Worm (Caenorhabditis elegans) whole organism, L4/young adult: ENCODE data around the gene srh-147.

Experiments
- W03F9.2 ChIP-seq: fragments of 150-350 bp; optimal IDR thresholded peaks from 2 replicates; lab custom pipeline; 2014; ENCODE audit warnings: missing biosample characterization, missing genetic modification characterization
- dao-5 ChIP-seq: sonication (generic microtip); optimal IDR thresholded peaks from 2 replicates; lab custom pipeline; 2016; ENCODE audit warnings: missing genotype, missing genetic modification characterization, moderate library complexity, missing compliant biosample characterization
- him-1 ChIP-seq: sonication (generic microtip); optimal IDR thresholded peaks from 2 replicates; lab custom pipeline; 2016; ENCODE audit warnings: missing genotype, missing genetic modification reagents, missing genetic modification characterization, missing compliant biosample characterization

DNA sequence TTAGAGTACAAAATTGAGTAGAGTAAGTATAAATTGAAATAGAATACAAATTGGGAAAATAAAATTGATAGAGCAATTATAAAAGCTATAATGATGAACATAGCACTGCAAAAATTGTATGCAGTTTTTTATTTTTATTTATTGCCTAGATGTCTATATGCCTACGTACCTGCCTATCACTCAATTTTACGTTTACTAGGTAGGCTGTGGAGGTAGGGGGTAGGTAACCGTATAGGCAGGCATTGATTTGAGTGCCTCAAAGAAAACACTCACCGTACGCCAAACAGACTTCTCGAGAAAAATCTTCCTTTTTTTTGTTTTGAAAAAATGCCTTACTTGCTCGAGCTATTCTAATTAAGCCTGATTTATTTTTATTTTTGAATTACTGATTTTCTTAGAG lies 18.5 kb downstream of the srh-147 start, which contains the start of gene srbc-56:
- TF ChIP-seq dao-5 (tag; lab: Kevin White, UChicago): no peak
- no peak for TF ChIP-seq him-1 (tag; lab: Kevin White, UChicago)
- TF ChIP-seq W03F9.2 (tag; lab: Kevin White, UChicago): no peak
